Fruit fly (Drosophila melanogaster) whole organism, wandering third instar larva: ENCODE data around the gene wapl.

Experiments
- Abd-B ChIP-seq: fragments of >200 bp; optimal IDR thresholded peaks from 2 replicates; lab custom pipeline; 2017; ENCODE audit warnings: missing biosample characterization, missing genetic modification characterization
- Dif ChIP-seq: fragments of 200-275, 200-300 bp; sonication (Bioruptor generic); optimal IDR thresholded peaks from 2 replicates; lab custom pipeline; 2018; ENCODE audit warnings: missing biosample characterization, missing genetic modification characterization; ENCODE audit not compliant: partially characterized antibody
- Jra ChIP-seq: sonication (Bioruptor generic); optimal IDR thresholded peaks from 2 replicates; lab custom pipeline; 2016; ENCODE audit warnings: missing biosample characterization, missing genetic modification characterization
- dl ChIP-seq, 2 experiments: fragments of 175-275, 200-275 bp in 1 of 2; fragments of 200-275 bp in 1 of 2; sonication (Bioruptor generic); optimal IDR thresholded peaks; lab custom pipeline; 2018; ENCODE audit warnings: mild to moderate bottlenecking in 2 of 2, missing biosample characterization in 2 of 2, missing genetic modification characterization in 2 of 2, moderate library complexity in 2 of 2; ENCODE audit not compliant: partially characterized antibody in 2 of 2, insufficient read depth in 1 of 2
- h ChIP-seq: fragments of 200-800 bp; sonication (Bioruptor generic); optimal IDR thresholded peaks from 3 replicates; lab custom pipeline; 2016; ENCODE audit warnings: missing biosample characterization, mild to moderate bottlenecking, missing genetic modification characterization
- psq ChIP-seq: fragments of 200-800 bp; sonication (Bioruptor generic); optimal IDR thresholded peaks from 3 replicates; lab custom pipeline; 2017; ENCODE audit warnings: missing biosample characterization, mild to moderate bottlenecking, missing genetic modification characterization, moderate library complexity
- tai ChIP-seq: sonication (Bioruptor generic); optimal IDR thresholded peaks from 2 replicates; lab custom pipeline; 2016; ENCODE audit warnings: missing biosample characterization, missing genetic modification characterization
- woc ChIP-seq: sonication (Bioruptor generic); optimal IDR thresholded peaks from 2 replicates; lab custom pipeline; 2016; ENCODE audit warnings: missing biosample characterization, mild to moderate bottlenecking, missing genetic modification characterization

dm6 chrX:2166129-2166528 is 7.3 kb upstream of the wapl start:
- TF ChIP-seq h = no peak
- TF ChIP-seq Dif (GFP tag; lab: Kevin White, UChicago) = no peak
- no peak for TF ChIP-seq psq (GFP tag; lab: Kevin White, UChicago)
- TF ChIP-seq Jra = no peak
- TF ChIP-seq woc (GFP tag; lab: Kevin White, UChicago) = no peak
- TF ChIP-seq tai (GFP tag; lab: Kevin White, UChicago) = no peak
- no peak for TF ChIP-seq Abd-B (GFP tag; lab: Kevin White, UChicago)
- TF ChIP-seq dl (GFP tag; optimal IDR thresholded peaks at IDR 0.05; lab: Kevin White, UChicago; ENCODE audit: insufficient read depth in 1 of 2, partially characterized antibody in 2 of 2) = no peak
